Fruit fly (Drosophila melanogaster) whole organism, larva: ENCODE measurements around the gene CG15239.

ENCODE experiments used
- noc ChIP-seq: fragments of 200-800 bp; sonication (Bioruptor generic); optimal IDR thresholded peaks from 3 replicates; lab custom pipeline; 2019; ENCODE audit warnings: missing biosample characterization, mild to moderate bottlenecking, missing genetic modification characterization, moderate library complexity

Gene CG15239

dm6 chrX:3883904-3884303 lies at the start of gene CG15239:
Gene CG15239 (plus strand): TSS chrX:3884168.
- no peak for TF ChIP-seq noc (tag; lab: Kevin White, UChicago)

dm6 chrX:3834955-3835763 lies 48.8 kb upstream of the CG15239 start:
- TF ChIP-seq noc (tag; lab: Kevin White, UChicago) = no peak

dm6 chrX:3835764-3836342 lies 48.1 kb upstream of the CG15239 start:
- no peak for TF ChIP-seq noc (tag; lab: Kevin White, UChicago)

- no peak for TF ChIP-seq noc (tag; lab: Kevin White, UChicago)
These were observed 46.3 kb upstream of the CG15239 start for dm6 chrX:3837628-3838027.

dm6 chrX:3838648-3839047 lies 45.3 kb upstream of the CG15239 start:
- TF ChIP-seq noc (tag; lab: Kevin White, UChicago) = peak; percentile 76

- peak; percentile 3 for TF ChIP-seq noc (tag; lab: Kevin White, UChicago)
These were observed 43.0 kb upstream of the CG15239 start for dm6 chrX:3840962-3841361.

dm6 chrX:3842898-3843297 lies 41.1 kb upstream of the CG15239 start:
- no peak for TF ChIP-seq noc (tag; lab: Kevin White, UChicago)

- no peak for TF ChIP-seq noc (tag; lab: Kevin White, UChicago)
These were observed 38.4 kb upstream of the CG15239 start for dm6 chrX:3845340-3846161.

- no peak for TF ChIP-seq noc (tag; lab: Kevin White, UChicago)
These were observed 37.6 kb upstream of the CG15239 start for dm6 chrX:3846393-3846792.

- no peak for TF ChIP-seq noc (tag; lab: Kevin White, UChicago)
These were observed 34.4 kb upstream of the CG15239 start for dm6 chrX:3849419-3850028.

- TF ChIP-seq noc (tag; lab: Kevin White, UChicago) = no peak
These were observed 22.8 kb upstream of the CG15239 start for dm6 chrX:3861183-3861582.

dm6 chrX:3862319-3862919 lies 21.5 kb upstream of the CG15239 start:
- TF ChIP-seq noc (tag; lab: Kevin White, UChicago) = no peak

- TF ChIP-seq noc (tag; lab: Kevin White, UChicago) = no peak
These were observed 17.9 kb upstream of the CG15239 start for dm6 chrX:3866104-3866503.

- no peak for TF ChIP-seq noc (tag; lab: Kevin White, UChicago)
These were observed 17.0 kb upstream of the CG15239 start for dm6 chrX:3866844-3867457.

- no peak for TF ChIP-seq noc (tag; lab: Kevin White, UChicago)
These were observed 16.2 kb upstream of the CG15239 start for dm6 chrX:3867782-3868181.
